Worm (Caenorhabditis elegans) whole organism, L4/young adult: Measurements from ENCODE around the gene spcs-2.

Experiments used
- W03F9.2 ChIP-seq: fragments of 150-350 bp; optimal IDR thresholded peaks from 2 replicates; lab custom pipeline; 2014; ENCODE audit warnings: missing biosample characterization, missing genetic modification characterization
- dao-5 ChIP-seq: sonication (generic microtip); optimal IDR thresholded peaks from 2 replicates; lab custom pipeline; 2016; ENCODE audit warnings: missing genotype, missing genetic modification characterization, moderate library complexity, missing compliant biosample characterization

DNA sequence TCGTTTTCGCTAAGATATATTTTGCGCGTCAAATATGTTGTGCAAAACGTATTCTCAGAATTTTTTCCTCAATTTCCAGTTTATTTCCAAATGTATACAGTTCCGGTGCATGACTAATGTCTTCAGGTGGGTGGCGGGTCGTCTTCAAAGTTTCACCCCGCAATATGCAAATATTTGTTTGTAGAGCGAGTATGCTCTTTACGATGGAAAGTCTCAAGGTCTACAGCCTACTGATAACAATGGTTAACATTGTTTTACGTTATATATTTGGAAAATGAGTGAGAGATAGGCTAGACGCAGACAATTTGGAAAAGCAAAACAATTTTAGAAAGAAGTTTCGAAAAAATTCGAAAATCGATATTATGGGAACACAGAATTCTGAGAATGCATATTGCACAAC lies 43.0 kb downstream of the spcs-2 start:
- TF ChIP-seq dao-5 (no peak), W03F9.2 (no peak)
